Fruit fly (Drosophila melanogaster) whole organism, wandering third instar larva: ENCODE measurements around the gene CG6277.

ENCODE experiments used
- CG9705 ChIP-seq: fragments of 200-800 bp; sonication (Bioruptor generic); optimal IDR thresholded peaks from 2 replicates; lab custom pipeline; 2018; ENCODE audit warnings: missing biosample characterization, mild to moderate bottlenecking, missing genetic modification characterization
- CrebA ChIP-seq: fragments of 200-800 bp; sonication (Bioruptor generic); optimal IDR thresholded peaks from 2 replicates; lab custom pipeline; 2016; ENCODE audit warnings: missing biosample characterization, mild to moderate bottlenecking, missing genetic modification characterization, borderline replicate concordance
- Dfd ChIP-seq: fragments of >200 bp; optimal IDR thresholded peaks from 2 replicates; lab custom pipeline; 2017; ENCODE audit warnings: missing biosample characterization, missing genetic modification characterization
- Dif ChIP-seq: fragments of 200-275, 200-300 bp; sonication (Bioruptor generic); optimal IDR thresholded peaks from 2 replicates; lab custom pipeline; 2018; ENCODE audit warnings: missing biosample characterization, missing genetic modification characterization; ENCODE audit not compliant: partially characterized antibody
- GATAd ChIP-seq: sonication (Bioruptor generic); optimal IDR thresholded peaks from 2 replicates; lab custom pipeline; 2016; ENCODE audit warnings: missing biosample characterization, missing genetic modification characterization
- HLH106 ChIP-seq: fragments of 200-800 bp; optimal IDR thresholded peaks from 3 replicates; lab custom pipeline; 2019; ENCODE audit warnings: missing biosample characterization, mild to moderate bottlenecking, missing genetic modification characterization, moderate library complexity
- Hnf4 ChIP-seq: fragments of 200-800 bp; sonication (Bioruptor generic); optimal IDR thresholded peaks from 2 replicates; lab custom pipeline; 2016; ENCODE audit warnings: missing biosample characterization, mild to moderate bottlenecking, missing genetic modification characterization
- Hr78 ChIP-seq: fragments of >200 bp; optimal IDR thresholded peaks from 2 replicates; lab custom pipeline; 2017; ENCODE audit warnings: missing biosample characterization, missing genetic modification characterization
- Hr83 ChIP-seq: fragments of 200-300 bp; sonication (Bioruptor generic); optimal IDR thresholded peaks from 2 replicates; lab custom pipeline; 2016; ENCODE audit warnings: missing biosample characterization, mild to moderate bottlenecking, missing genetic modification characterization, moderate library complexity; ENCODE audit not compliant: poor library complexity, severe bottlenecking
- Jra ChIP-seq: sonication (Bioruptor generic); optimal IDR thresholded peaks from 2 replicates; lab custom pipeline; 2016; ENCODE audit warnings: missing biosample characterization, missing genetic modification characterization
- Mio ChIP-seq: sonication (Bioruptor generic); optimal IDR thresholded peaks from 2 replicates; lab custom pipeline; 2016; ENCODE audit warnings: missing biosample characterization, missing genetic modification characterization
- Myc ChIP-seq: fragments of >200 bp; optimal IDR thresholded peaks from 2 replicates; lab custom pipeline; 2017
- N ChIP-seq: fragments of >200 bp; optimal IDR thresholded peaks from 2 replicates; lab custom pipeline; 2018; ENCODE audit warnings: missing biosample characterization, missing external identifiers, missing genetic modification characterization
- OdsH ChIP-seq: fragments of 200-800 bp; sonication (Bioruptor generic); optimal IDR thresholded peaks from 2 replicates; lab custom pipeline; 2016; ENCODE audit warnings: missing biosample characterization, mild to moderate bottlenecking, missing genetic modification characterization
- Rel ChIP-seq, 2 experiments: fragments of 200-800 bp; sonication (Bioruptor generic) in 1 of 2; optimal IDR thresholded peaks; 2 replicates in 1 of 2; 3 replicates in 1 of 2; lab custom pipeline; 2016 to 2019; ENCODE audit warnings: mild to moderate bottlenecking in 2 of 2, missing biosample characterization in 2 of 2, missing genetic modification characterization in 2 of 2, moderate library complexity in 1 of 2
- br ChIP-seq: fragments of 200-800 bp; sonication (Bioruptor generic); optimal IDR thresholded peaks from 2 replicates; lab custom pipeline; 2016; ENCODE audit warnings: missing biosample characterization, missing genetic modification characterization
- brk ChIP-seq: fragments of 200-800 bp; sonication (Bioruptor generic); optimal IDR thresholded peaks from 2 replicates; lab custom pipeline; 2016; ENCODE audit warnings: missing biosample characterization, mild to moderate bottlenecking, missing genetic modification characterization
- dl ChIP-seq, 2 experiments: fragments of 175-275, 200-275 bp in 1 of 2; fragments of 200-275 bp in 1 of 2; sonication (Bioruptor generic); optimal IDR thresholded peaks; lab custom pipeline; 2018; ENCODE audit warnings: mild to moderate bottlenecking in 2 of 2, missing biosample characterization in 2 of 2, missing genetic modification characterization in 2 of 2, moderate library complexity in 2 of 2; ENCODE audit not compliant: partially characterized antibody in 2 of 2, insufficient read depth in 1 of 2
- ey ChIP-seq: fragments of 200-800 bp; sonication (Bioruptor generic); optimal IDR thresholded peaks from 2 replicates; lab custom pipeline; 2016; ENCODE audit warnings: missing biosample characterization, missing genetic modification characterization
- foxo ChIP-seq, 2 experiments: fragments of 200-800 bp; sonication (Bioruptor generic); optimal IDR thresholded peaks; 2 replicates in 1 of 2; 3 replicates in 1 of 2; lab custom pipeline; 2016 to 2017; ENCODE audit warnings: missing biosample characterization in 2 of 2, missing genetic modification characterization in 2 of 2
- fru ChIP-seq: fragments of 200-800 bp; sonication (Bioruptor generic); optimal IDR thresholded peaks from 3 replicates; lab custom pipeline; 2016; ENCODE audit warnings: missing biosample characterization, mild to moderate bottlenecking, missing genetic modification characterization
- h ChIP-seq: fragments of 200-800 bp; sonication (Bioruptor generic); optimal IDR thresholded peaks from 3 replicates; lab custom pipeline; 2016; ENCODE audit warnings: missing biosample characterization, mild to moderate bottlenecking, missing genetic modification characterization
- lola ChIP-seq: fragments of >200 bp; optimal IDR thresholded peaks from 2 replicates; lab custom pipeline; 2017; ENCODE audit warnings: missing biosample characterization, missing genetic modification characterization
- rgr ChIP-seq: fragments of 200-800 bp; sonication (Bioruptor generic); optimal IDR thresholded peaks from 3 replicates; lab custom pipeline; 2016; ENCODE audit warnings: missing biosample characterization, mild to moderate bottlenecking, missing genetic modification characterization
- sage ChIP-seq: fragments of 200-800 bp; sonication (Bioruptor generic); optimal IDR thresholded peaks from 2 replicates; lab custom pipeline; 2016; ENCODE audit warnings: missing biosample characterization, mild to moderate bottlenecking, missing genetic modification characterization
- sv ChIP-seq: fragments of 200-800 bp; sonication (Bioruptor generic); optimal IDR thresholded peaks from 3 replicates; lab custom pipeline; 2016; ENCODE audit warnings: missing biosample characterization, missing genetic modification characterization
- tai ChIP-seq: sonication (Bioruptor generic); optimal IDR thresholded peaks from 2 replicates; lab custom pipeline; 2016; ENCODE audit warnings: missing biosample characterization, missing genetic modification characterization
- woc ChIP-seq: sonication (Bioruptor generic); optimal IDR thresholded peaks from 2 replicates; lab custom pipeline; 2016; ENCODE audit warnings: missing biosample characterization, mild to moderate bottlenecking, missing genetic modification characterization

CG6277 gene

dm6 chr3R:27048561-27049270 is 25.7 kb upstream of the CG6277 start, which contains the start of gene TwdlT:
Gene TwdlT, plus strand, starts transcription at chr3R:27049220.
- TF ChIP-seq Hr83 (GFP tag; lab: Kevin White, UChicago) (no peak), CG9705 (GFP tag; lab: Kevin White, UChicago) (no peak), tai (no peak), lola (GFP tag; lab: Kevin White, UChicago) (no peak), Dif (GFP tag; lab: Kevin White, UChicago) (no peak), woc (GFP tag; lab: Kevin White, UChicago) (no peak), Rel (GFP tag; optimal IDR thresholded peaks at IDR 0.05; lab: Kevin White, UChicago) (no peak), Rel (tag; optimal IDR thresholded peaks at IDR 0.05; lab: Kevin White, UChicago) (no peak), dl (GFP tag; optimal IDR thresholded peaks at IDR 0.05; lab: Kevin White, UChicago; ENCODE audit: insufficient read depth in 1 of 2, partially characterized antibody in 2 of 2) (no peak), foxo (GFP tag; optimal IDR thresholded peaks at IDR 0.05; lab: Kevin White, UChicago) (no peak), Myc (lab: Kevin White, UChicago) (no peak), Dfd (GFP tag; lab: Kevin White, UChicago) (no peak), rgr (no peak), OdsH (GFP tag; lab: Kevin White, UChicago) (no peak), brk (GFP tag; lab: Kevin White, UChicago) (no peak), Hr78 (GFP tag; lab: Kevin White, UChicago) (no peak), ey (no peak)
- TF ChIP-seq, all 38 proteins: peak for 0

dm6 chr3R:27040044-27040443 is 17.0 kb upstream of the CG6277 start:
- TF ChIP-seq N (GFP tag; lab: Kevin White, UChicago) (no peak), Hr78 (GFP tag; lab: Kevin White, UChicago) (no peak)

- TF ChIP-seq CG9705 (GFP tag; lab: Kevin White, UChicago) (no peak), Hnf4 (no peak), rgr (no peak), woc (GFP tag; lab: Kevin White, UChicago) (no peak), Hr83 (GFP tag; lab: Kevin White, UChicago) (no peak), Mio (GFP tag; lab: Kevin White, UChicago) (no peak), tai (no peak), HLH106 (tag; lab: Kevin White, UChicago) (no peak), CrebA (GFP tag; lab: Kevin White, UChicago) (no peak), dl (GFP tag; optimal IDR thresholded peaks at IDR 0.05; lab: Kevin White, UChicago; ENCODE audit: insufficient read depth in 1 of 2, partially characterized antibody in 2 of 2) (no peak), h (GFP tag; lab: Kevin White, UChicago) (no peak), GATAd (GFP tag; lab: Kevin White, UChicago) (no peak), sv (no peak), sage (no peak), Jra (GFP tag; lab: Kevin White, UChicago) (no peak), br (GFP tag; lab: Kevin White, UChicago) (no peak), Dfd (GFP tag; lab: Kevin White, UChicago) (no peak), fru (GFP tag; lab: Kevin White, UChicago) (no peak)
Measured at dm6 chr3R:27033935-27034334, 10.9 kb upstream of the CG6277 start.

- TF ChIP-seq Jra (GFP tag; lab: Kevin White, UChicago) (no peak), tai (no peak), GATAd (GFP tag; lab: Kevin White, UChicago) (no peak), CG9705 (GFP tag; lab: Kevin White, UChicago) (no peak), brk (GFP tag; lab: Kevin White, UChicago) (no peak), Hr78 (GFP tag; lab: Kevin White, UChicago) (no peak), OdsH (GFP tag; lab: Kevin White, UChicago) (no peak), rgr (no peak), fru (GFP tag; lab: Kevin White, UChicago) (no peak)
Measured at dm6 chr3R:27026009-27026408, 3.0 kb upstream of the CG6277 start, which contains the start of gene CG6271. Gene CG6271, minus strand, starts transcription at chr3R:27026109.

- TF ChIP-seq sv (no peak), Hr78 (GFP tag; lab: Kevin White, UChicago) (no peak)
Measured at dm6 chr3R:27021278-27021677, 1.7 kb downstream of the CG6277 start, which contains the start of gene CG6283. Gene CG6283, minus strand, starts transcription at chr3R:27021378.
